Fruit fly (Drosophila melanogaster) whole organism, prepupa: ENCODE measurements around the gene CG12589.

Experiments used
- Blimp-1 ChIP-seq: fragments of 200-800 bp; sonication (Bioruptor generic); optimal IDR thresholded peaks from 3 replicates; lab custom pipeline; 2017; ENCODE audit warnings: missing biosample characterization, missing genetic modification characterization, mild to moderate bottlenecking, moderate library complexity, missing genetic modification reagents
- CG10631 ChIP-seq: fragments of 200-800 bp; sonication (Bioruptor generic); optimal IDR thresholded peaks from 2 replicates; lab custom pipeline; 2016; ENCODE audit warnings: missing biosample characterization, missing genetic modification characterization
- CG10669 ChIP-seq: fragments of 200-800 bp; sonication (Bioruptor generic); optimal IDR thresholded peaks from 3 replicates; lab custom pipeline; 2018; ENCODE audit warnings: missing biosample characterization, mild to moderate bottlenecking, missing genetic modification characterization, moderate library complexity
- CG11294 ChIP-seq: fragments of 200-800 bp; sonication (Bioruptor generic); IDR thresholded peaks from 2 replicates; pipeline ENCODE4 v1.3.6; 2022; ENCODE audit warnings: missing biosample characterization, missing genetic modification characterization
- CG11762 ChIP-seq: fragments of 200-800 bp; sonication (Bioruptor generic); optimal IDR thresholded peaks from 3 replicates; lab custom pipeline; 2016; ENCODE audit warnings: missing biosample characterization, missing genetic modification characterization; ENCODE audit not compliant: insufficient read depth
- CG11902 ChIP-seq: fragments of 200-800 bp; sonication (Bioruptor generic); optimal IDR thresholded peaks from 3 replicates; lab custom pipeline; 2016; ENCODE audit warnings: missing biosample characterization, missing genetic modification characterization
- CG15336 ChIP-seq: fragments of 200-800 bp; sonication (Bioruptor generic); IDR thresholded peaks from 2 replicates; pipeline ENCODE4 v1.3.6; 2022; ENCODE audit warnings: missing biosample characterization, missing genetic modification characterization
- CG1621 ChIP-seq: fragments of 200-800 bp; sonication (Bioruptor generic); optimal IDR thresholded peaks from 3 replicates; lab custom pipeline; 2018; ENCODE audit warnings: missing biosample characterization, mild to moderate bottlenecking, missing genetic modification characterization
- CG3032 ChIP-seq: fragments of 200-800 bp; optimal IDR thresholded peaks from 2 replicates; lab custom pipeline; 2019; ENCODE audit warnings: missing biosample characterization, mild to moderate bottlenecking, missing genetic modification characterization, moderate library complexity
- CG31627 ChIP-seq: fragments of 200-800 bp; sonication (Bioruptor generic); optimal IDR thresholded peaks from 3 replicates; lab custom pipeline; 2016; ENCODE audit warnings: missing biosample characterization, missing genetic modification characterization
- CG32006 ChIP-seq: fragments of 200-800 bp; sonication (Bioruptor generic); optimal IDR thresholded peaks from 3 replicates; lab custom pipeline; 2017; ENCODE audit warnings: missing biosample characterization, mild to moderate bottlenecking, missing genetic modification characterization
- CG34406 ChIP-seq: fragments of 200-800 bp; sonication (Bioruptor generic); optimal IDR thresholded peaks from 3 replicates; lab custom pipeline; 2016; ENCODE audit warnings: missing biosample characterization, missing genetic modification characterization
- CG3919 ChIP-seq: fragments of 200-800 bp; sonication (Bioruptor generic); optimal IDR thresholded peaks from 3 replicates; lab custom pipeline; 2016; ENCODE audit warnings: missing biosample characterization, missing genetic modification characterization
- CG4318 ChIP-seq: fragments of 200-800 bp; sonication (Bioruptor generic); optimal IDR thresholded peaks from 3 replicates; lab custom pipeline; 2017; ENCODE audit warnings: missing biosample characterization, mild to moderate bottlenecking, missing genetic modification characterization
- CG6163 ChIP-seq: fragments of 200-800 bp; sonication (Bioruptor generic); IDR thresholded peaks from 3 replicates; pipeline ENCODE4 v1.3.6; 2022; ENCODE audit warnings: missing biosample characterization, missing genetic modification characterization
- CG6792 ChIP-seq: fragments of 200-800 bp; sonication (Bioruptor generic); optimal IDR thresholded peaks from 3 replicates; lab custom pipeline; 2016; ENCODE audit warnings: missing biosample characterization, missing genetic modification characterization
- CG6808 ChIP-seq: fragments of 200-800 bp; sonication (Bioruptor generic); optimal IDR thresholded peaks from 3 replicates; lab custom pipeline; 2017; ENCODE audit warnings: missing biosample characterization, missing genetic modification characterization, mild to moderate bottlenecking, moderate library complexity, missing genetic modification reagents
- CG7368 ChIP-seq: fragments of 200-800 bp; sonication (Bioruptor generic); optimal IDR thresholded peaks from 3 replicates; lab custom pipeline; 2016; ENCODE audit warnings: missing biosample characterization, missing genetic modification characterization
- CG8119 ChIP-seq: fragments of 200-800 bp; sonication (Bioruptor generic); IDR thresholded peaks from 3 replicates; pipeline ENCODE4 v1.3.6; 2022; ENCODE audit warnings: missing biosample characterization, missing genetic modification characterization
- CG8319 ChIP-seq: fragments of 200-800 bp; sonication (Bioruptor generic); optimal IDR thresholded peaks from 3 replicates; lab custom pipeline; 2016; ENCODE audit warnings: missing biosample characterization, missing genetic modification characterization
- CG8632 ChIP-seq: fragments of 200-800 bp; sonication (Bioruptor generic); optimal IDR thresholded peaks from 3 replicates; lab custom pipeline; 2016; ENCODE audit warnings: missing biosample characterization, missing genetic modification characterization
- CG9139 ChIP-seq: fragments of 200-800 bp; sonication (Bioruptor generic); optimal IDR thresholded peaks from 3 replicates; lab custom pipeline; 2017; ENCODE audit warnings: missing biosample characterization, mild to moderate bottlenecking, missing genetic modification characterization
- Eip78C ChIP-seq: fragments of 200-800 bp; sonication (Bioruptor generic); peaks from one replicate; lab custom pipeline; 2016; ENCODE audit warnings: missing biosample characterization, missing genetic modification characterization
- Ets21C ChIP-seq: fragments of 200-800 bp; sonication (Bioruptor generic); optimal IDR thresholded peaks from 3 replicates; lab custom pipeline; 2016; ENCODE audit warnings: missing biosample characterization, missing genetic modification characterization
- Ets96B ChIP-seq: fragments of 200-800 bp; optimal IDR thresholded peaks from 2 replicates; lab custom pipeline; 2019; ENCODE audit warnings: missing biosample characterization, mild to moderate bottlenecking, missing genetic modification characterization, moderate library complexity
- Hr39 ChIP-seq: fragments of 200-800 bp; sonication (Bioruptor generic); optimal IDR thresholded peaks from 2 replicates; lab custom pipeline; 2016; ENCODE audit warnings: missing biosample characterization, missing genetic modification characterization
- Hr4 ChIP-seq: fragments of 200-800 bp; sonication (Bioruptor generic); optimal IDR thresholded peaks from 3 replicates; lab custom pipeline; 2016; ENCODE audit warnings: missing biosample characterization, missing genetic modification characterization
- Lpt ChIP-seq: fragments of 200-800 bp; sonication (Bioruptor generic); optimal IDR thresholded peaks from 3 replicates; lab custom pipeline; 2016; ENCODE audit warnings: missing biosample characterization, missing genetic modification characterization
- Sox102F ChIP-seq: fragments of 200-800 bp; sonication (Bioruptor generic); optimal IDR thresholded peaks from 2 replicates; lab custom pipeline; 2016; ENCODE audit warnings: missing biosample characterization, mild to moderate bottlenecking, missing genetic modification characterization
- Sox14 ChIP-seq: fragments of 200-800 bp; sonication (Bioruptor generic); optimal IDR thresholded peaks from 3 replicates; lab custom pipeline; 2016; ENCODE audit warnings: missing biosample characterization, missing genetic modification characterization
- Sox15 ChIP-seq: fragments of 200-800 bp; sonication (Bioruptor generic); optimal IDR thresholded peaks from 3 replicates; lab custom pipeline; 2016; ENCODE audit warnings: missing biosample characterization, missing genetic modification characterization
- achi ChIP-seq: fragments of 200-800 bp; sonication (Bioruptor generic); optimal IDR thresholded peaks from 3 replicates; lab custom pipeline; 2016; ENCODE audit warnings: missing biosample characterization, missing genetic modification characterization
- acj6 ChIP-seq: fragments of 200-800 bp; sonication (Bioruptor generic); optimal IDR thresholded peaks from 3 replicates; lab custom pipeline; 2016; ENCODE audit warnings: missing biosample characterization, missing genetic modification characterization
- cyc ChIP-seq: fragments of 200-800 bp; sonication (Bioruptor generic); optimal IDR thresholded peaks from 3 replicates; lab custom pipeline; 2016; ENCODE audit warnings: missing biosample characterization, missing genetic modification characterization
- dac ChIP-seq: fragments of 200-800 bp; sonication (Bioruptor generic); optimal IDR thresholded peaks from 2 replicates; lab custom pipeline; 2017; ENCODE audit warnings: missing biosample characterization, mild to moderate bottlenecking, missing genetic modification characterization
- dsx ChIP-seq: fragments of 200-800 bp; optimal IDR thresholded peaks from 3 replicates; lab custom pipeline; 2019; ENCODE audit warnings: missing biosample characterization, mild to moderate bottlenecking, missing genetic modification characterization, moderate library complexity; ENCODE audit not compliant: poor library complexity, severe bottlenecking
- eg ChIP-seq: fragments of 200-800 bp; sonication (Bioruptor generic); IDR thresholded peaks from 3 replicates; pipeline ENCODE4 v1.3.6; 2022; ENCODE audit warnings: missing biosample characterization, missing genetic modification characterization
- fd59A ChIP-seq: fragments of 200-800 bp; sonication (Bioruptor generic); optimal IDR thresholded peaks from 2 replicates; lab custom pipeline; 2017; ENCODE audit warnings: missing biosample characterization, mild to moderate bottlenecking, missing genetic modification characterization, missing genetic modification reagents
- fd85E ChIP-seq: fragments of 200-800 bp; sonication (Bioruptor generic); optimal IDR thresholded peaks from 3 replicates; lab custom pipeline; 2016; ENCODE audit warnings: missing biosample characterization, missing genetic modification characterization
- fkh ChIP-seq: fragments of 200-800 bp; sonication (Bioruptor generic); optimal IDR thresholded peaks from 3 replicates; lab custom pipeline; 2017; ENCODE audit warnings: missing biosample characterization, mild to moderate bottlenecking, missing genetic modification characterization, moderate library complexity
- pdm3 ChIP-seq: fragments of 200-800 bp; sonication (Bioruptor generic); optimal IDR thresholded peaks from 3 replicates; lab custom pipeline; 2016; ENCODE audit warnings: missing biosample characterization, missing genetic modification characterization
- salr ChIP-seq, 2 experiments: fragments of 200-800 bp; sonication (Bioruptor generic); optimal IDR thresholded peaks; 3 replicates each; lab custom pipeline; 2016 to 2018; ENCODE audit warnings: missing biosample characterization in 2 of 2, missing genetic modification characterization in 2 of 2, mild to moderate bottlenecking in 1 of 2
- spab ChIP-seq: fragments of 200-800 bp; sonication (Bioruptor generic); optimal IDR thresholded peaks from 2 replicates; lab custom pipeline; 2017; ENCODE audit warnings: missing biosample characterization, mild to moderate bottlenecking, missing genetic modification characterization, missing genetic modification reagents
- ss ChIP-seq, 2 experiments: fragments of 200-800 bp; sonication (Bioruptor generic); optimal IDR thresholded peaks; 2 replicates in 1 of 2; 3 replicates in 1 of 2; lab custom pipeline; 2017 to 2018; ENCODE audit warnings: mild to moderate bottlenecking in 2 of 2, missing biosample characterization in 2 of 2, missing genetic modification characterization in 2 of 2, moderate library complexity in 1 of 2
- svp ChIP-seq: fragments of 200-800 bp; sonication (Bioruptor generic); peaks from one replicate; lab custom pipeline; 2016; ENCODE audit warnings: missing biosample characterization, missing genetic modification characterization
- topi ChIP-seq: fragments of 200-800 bp; sonication (Bioruptor generic); optimal IDR thresholded peaks from 3 replicates; lab custom pipeline; 2016; ENCODE audit warnings: missing biosample characterization, missing genetic modification characterization

CG12589 gene

dm6 chr3R:5105439-5105838 is 33.4 kb downstream of the CG12589 start:
- peak in 1 of 2 experiments; percentile 77 for TF ChIP-seq ss (GFP tag; optimal IDR thresholded peaks at IDR 0.05; lab: Kevin White, UChicago)
- TF ChIP-seq cyc (GFP tag; lab: Kevin White, UChicago) = no peak

- TF ChIP-seq achi (GFP tag; lab: Kevin White, UChicago) (no peak), dac (GFP tag; lab: Kevin White, UChicago) (no peak), fkh (GFP tag; lab: Kevin White, UChicago) (peak; percentile 68)
These were observed 34.6 kb downstream of the CG12589 start for dm6 chr3R:5104212-5104611.

- TF ChIP-seq fd59A (GFP tag; lab: Kevin White, UChicago) (no peak), CG6163 (GFP tag; lab: Robert Waterston, UW) (no peak), dac (GFP tag; lab: Kevin White, UChicago) (no peak), salr (GFP tag; optimal IDR thresholded peaks at IDR 0.05; lab: Kevin White, UChicago) (no peak), CG15336 (no peak), CG8319 (GFP tag; lab: Kevin White, UChicago) (peak; percentile 8), CG32006 (GFP tag; lab: Kevin White, UChicago) (peak; percentile 38), fd85E (GFP tag; lab: Kevin White, UChicago) (no peak), CG10669 (GFP tag; lab: Kevin White, UChicago) (peak; percentile 30), fkh (GFP tag; lab: Kevin White, UChicago) (no peak), CG34406 (GFP tag; lab: Kevin White, UChicago) (peak; percentile 11), topi (GFP tag; lab: Kevin White, UChicago) (peak; percentile 55), CG31627 (GFP tag; lab: Kevin White, UChicago) (peak; percentile 62), achi (GFP tag; lab: Kevin White, UChicago) (peak; percentile 20), Sox14 (GFP tag; lab: Kevin White, UChicago) (peak; percentile 4), svp (peak; percentile 70), acj6 (GFP tag; lab: Kevin White, UChicago) (peak; percentile 49), CG8119 (GFP tag; lab: Robert Waterston, UW) (no peak), Eip78C (GFP tag; lab: Kevin White, UChicago) (peak; percentile 85), Ets96B (tag; lab: Kevin White, UChicago) (peak; percentile 26), spab (peak; percentile 11), Hr4 (GFP tag; lab: Kevin White, UChicago) (peak; percentile 47), CG9139 (no peak), Sox102F (peak; percentile 60), eg (GFP tag; lab: Robert Waterston, UW) (no peak), CG11762 (GFP tag; lab: Kevin White, UChicago) (no peak), Sox15 (GFP tag; lab: Kevin White, UChicago) (peak; percentile 38), CG1621 (tag; lab: Kevin White, UChicago) (no peak), dsx (GFP tag; lab: Kevin White, UChicago) (no peak), CG11294 (GFP tag; lab: Robert Waterston, UW) (no peak), cyc (GFP tag; lab: Kevin White, UChicago) (peak; percentile 59), Lpt (GFP tag; lab: Kevin White, UChicago) (no peak), Hr39 (GFP tag; lab: Kevin White, UChicago) (peak; percentile 65), Ets21C (GFP tag; lab: Kevin White, UChicago) (peak; percentile 52), Blimp-1 (GFP tag; lab: Kevin White, UChicago) (peak; percentile 33), CG6792 (GFP tag; lab: Kevin White, UChicago) (peak; percentile 27), CG8632 (GFP tag; lab: Kevin White, UChicago) (peak; percentile 3), CG3919 (GFP tag; lab: Kevin White, UChicago) (peak; percentile 33), CG11902 (GFP tag; lab: Kevin White, UChicago) (peak; percentile 14), CG3032 (tag; lab: Kevin White, UChicago) (peak; percentile 7), ss (GFP tag; optimal IDR thresholded peaks at IDR 0.05; lab: Kevin White, UChicago) (peak in 1 of 2 experiments; percentile 5), CG6808 (no peak), pdm3 (GFP tag; lab: Kevin White, UChicago) (peak; percentile 43), CG7368 (GFP tag; lab: Kevin White, UChicago) (no peak), CG10631 (peak; percentile 34), CG4318 (GFP tag; lab: Kevin White, UChicago) (no peak)
These were observed 35.3 kb downstream of the CG12589 start for dm6 chr3R:5103362-5104003.
